Worm (Caenorhabditis elegans): ENCODE data around the gene R12H7.4.

Gene R12H7.4

ce11 chrX:13245090-13245489, 28.2 kb downstream of the R12H7.4 start, which contains the start of gene hpl-1:
TSS of gene hpl-1 (plus strand) at chrX:13245390.
- TF ChIP-seq athp-1 (tag; optimal IDR thresholded peaks at IDR 0.05) (no peak), tbp1 (GFP tag; optimal IDR thresholded peaks at IDR 0.05) (no peak), chd-7 (tag; optimal IDR thresholded peaks at IDR 0.05) (no peak), madf-3 (GFP tag; IDR thresholded peaks at IDR 0.05) (no peak), aptf-3 (GFP tag; IDR thresholded peaks at IDR 0.05) (no peak), ztf-25 (GFP tag; IDR thresholded peaks at IDR 0.05) (no peak)

- TF ChIP-seq attf-5 (GFP tag; optimal IDR thresholded peaks at IDR 0.05) = no peak
- TF ChIP-seq nfyb-1 (GFP tag; IDR thresholded peaks at IDR 0.05) = no peak
- TF ChIP-seq lsl-1 (GFP tag; optimal IDR thresholded peaks at IDR 0.05) = no peak
- no peak for TF ChIP-seq dox-1 (GFP tag; IDR thresholded peaks at IDR 0.05)
- TF ChIP-seq let-526 (GFP tag; IDR thresholded peaks at IDR 0.05) = no peak
- TF ChIP-seq ztf-26 (tag; optimal IDR thresholded peaks at IDR 0.05) = no peak
Measured at ce11 chrX:13246668-13247358, 29.9 kb downstream of the R12H7.4 start.

- no peak for TF ChIP-seq cebp-1 (GFP tag; IDR thresholded peaks at IDR 0.05)
- TF ChIP-seq cebp-1 (tag; optimal IDR thresholded peaks at IDR 0.05) = peak; percentile 0
- TF ChIP-seq madf-10 (tag; optimal IDR thresholded peaks at IDR 0.05) = no peak
- no peak for TF ChIP-seq pha-4 (tag; optimal IDR thresholded peaks at IDR 0.05)
- peak; percentile 77 for TF ChIP-seq nhr-80 (tag; optimal IDR thresholded peaks at IDR 0.05)
Measured at ce11 chrX:13247614-13248013, 30.7 kb downstream of the R12H7.4 start.

DNA sequence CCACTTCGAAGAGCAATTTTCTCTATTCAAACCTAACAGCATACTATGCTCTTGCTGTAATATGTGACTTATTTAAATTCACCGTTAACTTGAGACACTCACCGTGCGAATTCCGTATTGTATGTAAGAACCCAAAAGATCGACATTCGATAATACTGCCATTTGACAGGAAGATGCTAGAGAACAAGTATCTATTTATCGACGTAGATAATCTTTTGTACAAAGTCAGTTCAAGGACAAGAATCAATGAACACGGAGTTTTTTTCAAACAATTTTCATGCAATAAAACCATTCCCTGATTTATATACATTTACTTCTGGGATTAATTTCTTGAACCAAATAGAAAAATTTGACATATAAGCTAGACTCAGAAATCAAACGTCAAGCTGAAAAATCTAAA, 31.4 kb downstream of the R12H7.4 start, which contains the start of gene K08H2.7:
Gene K08H2.7 (minus strand): TSS at position 173 of the 400 bp plus-strand sequence.
- TF ChIP-seq akir-1 (GFP tag; optimal IDR thresholded peaks at IDR 0.05) (no peak), sdz-38 (tag; optimal IDR thresholded peaks at IDR 0.05) (no peak), lag-1 (GFP tag; IDR thresholded peaks at IDR 0.05) (no peak), madf-8 (GFP tag; conservative IDR thresholded peaks at IDR 0.05) (no peak)

ce11 chrX:13249102-13249501, 32.2 kb downstream of the R12H7.4 start:
- no peak for TF ChIP-seq C06A6.2 (GFP tag; conservative IDR thresholded peaks at IDR 0.05)
- no peak for TF ChIP-seq madf-6 (GFP tag; IDR thresholded peaks at IDR 0.05)
- TF ChIP-seq pha-4 (tag; optimal IDR thresholded peaks at IDR 0.05) = no peak
- TF ChIP-seq rpc-1 (optimal IDR thresholded peaks at IDR 0.05) = no peak
- no peak for TF ChIP-seq rpc-1 (tag; optimal IDR thresholded peaks at IDR 0.05)
- no peak for TF ChIP-seq chd-7 (tag; optimal IDR thresholded peaks at IDR 0.05)
- no peak for TF ChIP-seq nhr-27 (tag; optimal IDR thresholded peaks at IDR 0.05)
- no peak for TF ChIP-seq snpc-3.4 (tag; optimal IDR thresholded peaks at IDR 0.05)
- no peak for TF ChIP-seq T26A5.8 (tag; optimal IDR thresholded peaks at IDR 0.05)
- no peak for TF ChIP-seq lin-54 (GFP tag; optimal IDR thresholded peaks at IDR 0.05)
- TF ChIP-seq snpc-1.3 (tag; optimal IDR thresholded peaks at IDR 0.05; ENCODE audit: insufficient read depth) = no peak
- no peak for TF ChIP-seq lin-26 (GFP tag; IDR thresholded peaks at IDR 0.05)
- TF ChIP-seq sptf-2 (GFP tag; optimal IDR thresholded peaks at IDR 0.05) = no peak
- no peak for TF ChIP-seq ztf-18 (tag; optimal IDR thresholded peaks at IDR 0.05)
- no peak for TF ChIP-seq sdz-38 (tag; optimal IDR thresholded peaks at IDR 0.05)
- TF ChIP-seq egl-18 (GFP tag; IDR thresholded peaks at IDR 0.05) = no peak
- TF ChIP-seq unc-62 (GFP tag; optimal IDR thresholded peaks at IDR 0.05) = no peak
- TF ChIP-seq lir-1 (GFP tag; conservative IDR thresholded peaks at IDR 0.05) = no peak
- no peak for TF ChIP-seq ztf-3 (GFP tag; optimal IDR thresholded peaks at IDR 0.05)
- TF ChIP-seq aptf-3 (GFP tag; IDR thresholded peaks at IDR 0.05) = no peak
- no peak for TF ChIP-seq xnd-1 (tag; optimal IDR thresholded peaks at IDR 0.05)

Data from whole organism, young adult.